Worm (Caenorhabditis elegans) whole organism, early embryonic: ENCODE measurements around the gene C35D10.6.

ENCODE experiments used
- aly-1 ChIP-seq: sonication (generic microtip); optimal IDR thresholded peaks from 2 replicates; lab custom pipeline; 2016; ENCODE audit warnings: missing genetic modification characterization, missing compliant biosample characterization
- ama-1 ChIP-seq: fragments of 150-350 bp; optimal IDR thresholded peaks from 2 replicates; lab custom pipeline; 2014
- ets-7 ChIP-seq: sonication (generic microtip); optimal IDR thresholded peaks from 2 replicates; lab custom pipeline; 2016; ENCODE audit warnings: missing genotype, missing genetic modification characterization, missing compliant biosample characterization
- hmg-4 ChIP-seq: fragments of 200-800 bp; sonication (Bioruptor generic); optimal IDR thresholded peaks from 2 replicates; lab custom pipeline; 2018; ENCODE audit warnings: mild to moderate bottlenecking, missing genetic modification characterization, missing compliant biosample characterization

DNA sequence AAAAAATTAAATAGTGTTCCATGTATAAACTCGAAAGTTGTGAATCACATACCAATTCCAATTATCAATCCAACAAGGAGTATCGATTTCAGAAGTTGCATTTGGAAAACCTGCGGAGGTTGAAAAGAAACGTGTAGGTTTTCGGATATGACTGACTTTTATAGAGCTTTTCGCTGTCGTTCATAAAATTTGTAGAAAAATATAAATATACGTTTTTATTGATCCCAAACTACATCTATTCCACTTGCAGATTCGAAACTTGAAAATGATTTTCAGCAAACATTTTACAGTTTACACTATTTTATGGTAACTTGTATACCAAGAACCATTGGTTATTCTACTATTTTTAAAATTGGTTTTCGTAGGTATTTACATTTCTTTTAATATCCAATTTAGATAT, 17.0 kb upstream of the C35D10.6 start, which contains the start of gene clec-156:
- TF ChIP-seq ama-1 = no peak
- TF ChIP-seq aly-1 (tag; lab: Kevin White, UChicago) = no peak
- no peak for TF ChIP-seq ets-7 (tag; lab: Kevin White, UChicago)
- no peak for TF ChIP-seq hmg-4 (GFP tag; lab: Kevin White, UChicago)
